Fruit fly (Drosophila melanogaster): ENCODE data around the gene CG16758.

Gene CG16758

DNA sequence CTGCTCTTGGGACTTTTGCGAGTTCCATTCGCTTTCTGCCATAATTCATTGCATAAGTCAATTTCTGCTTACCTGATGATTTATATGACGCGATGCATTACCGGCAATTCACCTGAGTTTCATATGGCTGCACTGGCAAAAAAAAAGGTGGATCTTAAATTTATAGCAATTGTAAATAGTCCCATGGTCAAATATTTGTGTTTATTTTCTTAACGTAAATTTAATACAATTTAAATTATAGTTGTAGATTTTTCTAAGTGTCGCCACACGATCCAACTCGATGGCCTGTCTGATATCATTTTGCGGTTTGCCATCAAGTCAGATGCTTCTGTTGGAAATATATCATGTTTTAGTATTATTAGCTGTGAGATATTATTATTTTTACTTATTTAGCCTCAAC, 21.9 kb downstream of the CG16758 start:
- peak; percentile 59 for TF ChIP-seq CG17801 (GFP tag; optimal IDR thresholded peaks at IDR 0.05; ENCODE audit: partially characterized antibody)

DNA sequence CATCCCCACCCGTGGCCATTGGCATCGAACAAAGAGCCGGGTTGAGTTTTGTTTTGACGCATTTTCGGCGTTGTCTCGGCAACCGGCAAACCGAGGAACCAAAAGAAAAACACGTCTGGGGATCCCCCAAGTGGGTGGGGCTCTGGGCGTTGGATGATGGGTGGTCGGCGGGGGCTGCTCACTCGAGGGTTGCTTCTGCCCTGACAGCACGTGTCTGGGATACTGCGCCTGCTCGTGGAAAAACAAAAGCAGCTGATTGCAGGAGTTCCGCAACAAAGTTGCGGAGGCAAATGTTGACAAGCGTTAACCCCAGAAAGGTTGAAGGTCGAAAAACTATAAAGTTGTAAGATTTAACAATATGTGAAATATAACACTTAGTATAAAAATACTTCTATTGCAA, 22.9 kb downstream of the CG16758 start:
- TF ChIP-seq CG17801 (GFP tag; optimal IDR thresholded peaks at IDR 0.05; ENCODE audit: partially characterized antibody) = no peak

dm6 chr3L:2479250-2479649, 24.2 kb downstream of the CG16758 start:
- peak; percentile 13 for TF ChIP-seq CG17801 (GFP tag; optimal IDR thresholded peaks at IDR 0.05; ENCODE audit: partially characterized antibody)

DNA sequence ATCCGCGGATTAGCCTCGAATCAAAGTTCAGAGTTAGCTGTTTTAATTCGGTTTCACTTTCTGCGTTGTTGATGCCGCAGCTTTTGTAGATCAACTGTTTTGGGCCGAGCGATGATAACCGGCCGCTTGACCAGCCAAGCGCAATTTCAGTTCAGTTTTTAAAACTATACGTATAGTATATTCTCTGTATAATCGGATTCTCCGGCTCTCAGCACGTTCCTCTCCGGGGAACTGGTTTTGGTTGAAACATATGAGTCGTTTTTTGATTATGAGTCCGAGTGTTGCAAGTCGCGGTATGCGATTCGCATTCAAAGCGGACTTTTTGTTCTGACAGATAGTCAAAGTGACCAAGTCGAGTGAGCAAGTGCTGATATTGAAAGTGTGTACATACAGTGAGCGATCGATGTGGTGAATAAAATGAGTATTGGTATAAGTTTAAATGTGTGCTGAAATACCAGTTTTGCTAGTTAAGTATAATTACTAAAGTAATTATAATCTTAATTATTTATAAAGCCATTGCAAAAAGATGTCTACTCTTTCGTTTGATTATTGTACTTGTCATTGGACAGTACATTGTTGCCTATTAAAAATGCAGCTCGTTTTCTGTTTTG, 25.0 kb downstream of the CG16758 start, which contains the start of gene Cyp4d20:
Gene Cyp4d20 (minus strand): TSS at position 100 of the 611 bp plus-strand sequence.
- peak; percentile 5 for TF ChIP-seq CG17801 (GFP tag; optimal IDR thresholded peaks at IDR 0.05; ENCODE audit: partially characterized antibody)

DNA sequence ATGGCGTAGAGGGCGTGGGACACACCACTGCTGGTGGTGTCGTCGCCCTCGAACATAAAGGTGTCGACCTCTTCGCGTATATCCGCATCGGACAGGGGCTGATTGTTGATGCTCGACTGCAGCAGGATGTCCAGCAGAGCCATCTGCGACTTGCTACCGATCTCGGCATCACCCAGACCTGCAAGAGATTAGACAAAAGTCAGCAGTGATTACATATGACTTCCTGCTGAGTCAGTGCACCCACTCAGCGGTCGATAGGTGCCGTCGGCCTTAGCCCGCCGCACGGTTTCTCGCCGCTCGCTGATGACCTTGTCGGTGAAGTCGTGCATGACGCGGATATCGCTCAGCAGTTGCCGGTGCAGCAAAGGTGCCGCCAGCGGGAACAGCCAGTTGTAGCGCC, 26.5 kb downstream of the CG16758 start:
- TF ChIP-seq CG17801 (GFP tag; optimal IDR thresholded peaks at IDR 0.05; ENCODE audit: partially characterized antibody) = no peak

- TF ChIP-seq CG17801 (GFP tag; optimal IDR thresholded peaks at IDR 0.05; ENCODE audit: partially characterized antibody) = peak; percentile 62
Observed at dm6 chr3L:2475564-2476260, 27.7 kb downstream of the CG16758 start, which contains the start of gene CG16762. Gene CG16762 (minus strand): TSS chr3L:2475614.

- no peak for TF ChIP-seq CG17801 (GFP tag; optimal IDR thresholded peaks at IDR 0.05; ENCODE audit: partially characterized antibody)
Observed at dm6 chr3L:2472302-2473016, 30.9 kb downstream of the CG16758 start.

DNA sequence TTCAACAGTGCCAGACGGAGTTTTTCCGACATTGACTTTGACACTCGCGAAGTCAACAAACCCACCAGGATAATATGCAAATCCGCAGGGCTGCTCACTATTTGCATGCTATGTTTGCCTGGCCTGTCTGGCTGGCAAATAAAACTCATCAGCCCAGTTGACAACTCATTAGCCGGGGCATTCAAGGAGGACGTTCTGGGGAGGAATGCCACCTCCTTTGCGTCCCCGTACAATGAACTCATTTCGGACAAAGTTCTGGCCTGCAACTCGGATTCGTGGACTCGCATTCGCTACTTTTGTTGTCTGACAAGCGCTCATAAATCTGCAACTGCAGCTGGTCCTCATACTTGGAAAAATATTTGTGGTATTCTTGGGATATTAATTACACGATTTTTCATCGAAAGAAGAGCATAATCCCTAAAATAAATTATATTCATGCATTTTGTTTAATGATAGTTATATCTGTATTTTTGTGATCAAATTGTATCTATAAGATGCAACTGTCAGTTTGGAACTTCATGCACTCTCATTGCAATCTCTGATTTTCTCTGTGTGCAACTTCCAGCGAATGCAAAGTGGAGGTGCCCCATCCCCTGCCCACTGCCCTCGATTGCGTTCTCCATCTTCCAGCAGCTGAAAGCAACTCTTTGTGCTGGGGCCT, 32.5 kb downstream of the CG16758 start:
- TF ChIP-seq CG17801 (GFP tag; optimal IDR thresholded peaks at IDR 0.05; ENCODE audit: partially characterized antibody) = no peak

dm6 chr3L:2469660-2470059, 33.7 kb downstream of the CG16758 start:
- TF ChIP-seq CG17801 (GFP tag; optimal IDR thresholded peaks at IDR 0.05; ENCODE audit: partially characterized antibody) = no peak

- no peak for TF ChIP-seq CG17801 (GFP tag; optimal IDR thresholded peaks at IDR 0.05; ENCODE audit: partially characterized antibody)
Observed at dm6 chr3L:2468509-2468908, 34.9 kb downstream of the CG16758 start.

dm6 chr3L:2467424-2467838, 36.0 kb downstream of the CG16758 start:
- TF ChIP-seq CG17801 (GFP tag; optimal IDR thresholded peaks at IDR 0.05; ENCODE audit: partially characterized antibody) = peak; percentile 94

DNA sequence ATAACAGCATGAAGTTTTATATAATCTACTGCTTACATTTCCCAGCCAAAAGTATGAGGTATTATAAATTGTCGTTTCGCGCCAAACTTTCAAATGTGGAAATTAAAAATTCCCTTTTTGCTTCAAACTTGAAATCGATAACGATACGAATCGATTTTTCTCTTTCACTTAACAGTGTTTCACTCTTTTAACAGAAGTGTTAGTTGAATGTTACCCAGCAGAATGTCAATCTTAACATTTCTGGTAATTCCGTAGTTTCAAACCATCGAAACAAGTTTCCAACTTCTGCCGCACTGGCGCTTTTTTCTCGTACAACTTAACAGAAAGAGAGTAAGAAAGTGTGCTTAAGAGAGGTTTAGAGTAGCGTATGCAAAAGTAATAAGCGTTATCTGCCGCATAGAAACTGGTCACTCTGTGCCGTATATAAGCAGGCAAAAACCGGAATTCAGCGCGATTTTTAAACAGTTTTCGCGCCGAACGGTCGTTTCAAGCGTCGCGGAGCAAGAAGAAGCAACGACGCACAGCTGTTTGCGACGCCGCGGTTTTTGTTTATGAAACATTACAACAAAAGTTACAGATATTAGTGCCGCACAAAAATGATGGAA, 36.9 kb downstream of the CG16758 start:
- TF ChIP-seq CG17801 (GFP tag; optimal IDR thresholded peaks at IDR 0.05; ENCODE audit: partially characterized antibody) = peak; percentile 56

DNA sequence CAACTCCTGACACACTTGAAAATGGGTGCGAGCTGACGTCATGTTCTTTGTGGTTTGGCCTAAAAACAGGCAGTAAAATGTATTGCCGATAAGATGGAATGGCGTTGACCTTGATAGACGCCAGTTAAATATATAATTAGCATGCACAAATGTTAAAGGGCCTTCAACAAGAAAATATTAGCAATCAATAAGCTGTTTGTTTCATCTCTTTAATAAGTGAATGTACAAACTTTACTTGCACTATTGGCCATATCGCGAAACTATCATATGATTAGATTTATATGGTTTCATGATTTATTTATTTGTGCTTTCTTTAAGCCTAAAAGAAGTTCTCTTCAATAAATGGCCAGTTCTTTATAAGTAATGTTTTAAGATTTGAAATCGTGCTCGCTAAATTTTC, 41.4 kb downstream of the CG16758 start:
- no peak for TF ChIP-seq CG17801 (GFP tag; optimal IDR thresholded peaks at IDR 0.05; ENCODE audit: partially characterized antibody)

DNA sequence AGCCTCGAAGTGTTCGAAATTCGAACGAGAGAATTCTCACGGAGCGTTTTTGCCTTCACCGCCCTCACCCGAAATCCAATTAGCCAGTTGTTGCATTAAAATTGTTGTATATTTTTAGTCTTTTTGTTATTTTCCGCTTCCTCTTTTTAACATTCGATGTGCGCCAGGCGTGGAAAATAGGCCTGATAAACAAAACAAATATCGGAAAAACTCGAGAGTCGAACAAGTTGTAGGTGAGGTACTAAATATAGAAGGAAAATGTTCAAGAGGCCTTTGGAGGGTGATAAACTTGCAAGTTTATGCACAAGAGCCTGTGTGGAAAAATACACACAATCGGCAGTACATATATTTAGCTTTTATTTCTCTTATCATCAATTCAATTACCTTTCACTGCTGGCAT, 44.6 kb downstream of the CG16758 start:
- no peak for TF ChIP-seq CG17801 (GFP tag; optimal IDR thresholded peaks at IDR 0.05; ENCODE audit: partially characterized antibody)
